Worm (Caenorhabditis elegans): ENCODE data around the gene F02D10.3.
"Not testable (repeated sequence)": the region's sequence is repeated elsewhere in the genome, so short reads cannot be mapped to it uniquely, and the experiment has no call there.

The F02D10.3 gene

ce11 chrX:13428755-13429154 is 33.7 kb downstream of the F02D10.3 start, which contains the start of gene fkh-4:
fkh-4 (minus strand) TSS chrX:13428855.
- TF ChIP-seq tbp1 (GFP tag; optimal IDR thresholded peaks at IDR 0.05); ccch-3 (GFP tag; optimal IDR thresholded peaks at IDR 0.05); ZK185.1 (tag; optimal IDR thresholded peaks at IDR 0.05; ENCODE audit: poor library complexity, severe bottlenecking): not testable (repeated sequence)

ce11 chrX:13423340-13423739 is 39.1 kb downstream of the F02D10.3 start, which contains the start of gene fkh-3:
fkh-3 (minus strand) TSS chrX:13423440.
- TF ChIP-seq B0336.3 (GFP tag; IDR thresholded peaks at IDR 0.05) = no peak
- TF ChIP-seq ceh-100 (GFP tag; IDR thresholded peaks at IDR 0.05) = no peak
- no peak for TF ChIP-seq bed-2 (GFP tag; IDR thresholded peaks at IDR 0.05)
- no peak for TF ChIP-seq somi-1 (GFP tag; optimal IDR thresholded peaks at IDR 0.05)
- TF ChIP-seq ceh-58 (GFP tag; IDR thresholded peaks at IDR 0.05) = no peak
- no peak for TF ChIP-seq F52B5.7 (tag; optimal IDR thresholded peaks at IDR 0.05)
- TF ChIP-seq dpl-1 (GFP tag; optimal IDR thresholded peaks at IDR 0.05) = no peak
- no peak for TF ChIP-seq K11D2.4 (GFP tag; IDR thresholded peaks at IDR 0.05)
- no peak for TF ChIP-seq F57A8.1 (GFP tag; optimal IDR thresholded peaks at IDR 0.05)
- TF ChIP-seq repo-1 (tag; optimal IDR thresholded peaks at IDR 0.05) = no peak
- no peak for TF ChIP-seq lin-40 (tag; optimal IDR thresholded peaks at IDR 0.05)
- no peak for TF ChIP-seq ama-1 (optimal IDR thresholded peaks at IDR 0.05)
- TF ChIP-seq ama-1 (GFP tag; optimal IDR thresholded peaks at IDR 0.05) = no peak
- no peak for TF ChIP-seq nhr-80 (tag; optimal IDR thresholded peaks at IDR 0.05)

- TF ChIP-seq B0336.3 (GFP tag; IDR thresholded peaks at IDR 0.05) = no peak
- TF ChIP-seq hmg-20 (GFP tag; IDR thresholded peaks at IDR 0.05) = no peak
- no peak for TF ChIP-seq efl-1 (GFP tag; optimal IDR thresholded peaks at IDR 0.05)
- TF ChIP-seq dpff-1 (tag; optimal IDR thresholded peaks at IDR 0.05) = no peak
- no peak for TF ChIP-seq lin-35 (GFP tag; optimal IDR thresholded peaks at IDR 0.05)
- no peak for TF ChIP-seq dpl-1 (GFP tag; optimal IDR thresholded peaks at IDR 0.05)
- no peak for TF ChIP-seq snpc-1.1 (tag; optimal IDR thresholded peaks at IDR 0.05; ENCODE audit: insufficient read depth)
- peak; percentile 80 for TF ChIP-seq nhr-80 (tag; optimal IDR thresholded peaks at IDR 0.05)
- no peak for TF ChIP-seq ceh-79 (tag; optimal IDR thresholded peaks at IDR 0.05)
- TF ChIP-seq C06A6.2 (GFP tag; conservative IDR thresholded peaks at IDR 0.05) = no peak
- TF ChIP-seq K11D2.4 (GFP tag; IDR thresholded peaks at IDR 0.05) = no peak
- TF ChIP-seq nfyb-1 (GFP tag; IDR thresholded peaks at IDR 0.05) = 0 out of 2 replicates have a peak, but pooled peaks have one; percentile 11
Measured at ce11 chrX:13421068-13421467, 41.4 kb downstream of the F02D10.3 start.

ce11 chrX:13419884-13420339 is 42.5 kb downstream of the F02D10.3 start, which contains the start of gene C29F7.3:
C29F7.3 (minus strand) TSS chrX:13419934.
- TF ChIP-seq Y79H2A.3 (GFP tag; conservative IDR thresholded peaks at IDR 0.05) = no peak
- no peak for TF ChIP-seq repo-1 (tag; optimal IDR thresholded peaks at IDR 0.05)
- TF ChIP-seq F55B11.4 (tag; optimal IDR thresholded peaks at IDR 0.05; ENCODE audit: borderline replicate concordance, insufficient read depth) = no peak
- no peak for TF ChIP-seq gei-17 (GFP tag; optimal IDR thresholded peaks at IDR 0.05)
- TF ChIP-seq F23B12.7 (tag; optimal IDR thresholded peaks at IDR 0.05; ENCODE audit: insufficient read depth) = peak; percentile 15
- no peak for TF ChIP-seq madf-3 (GFP tag; IDR thresholded peaks at IDR 0.05)
- TF ChIP-seq mel-28 (tag; optimal IDR thresholded peaks at IDR 0.05; ENCODE audit: borderline replicate concordance) = no peak
- peak; percentile 7 for TF ChIP-seq tbp1 (GFP tag; optimal IDR thresholded peaks at IDR 0.05)
- TF ChIP-seq F39B2.1 (GFP tag; IDR thresholded peaks at IDR 0.05) = no peak
- no peak for TF ChIP-seq nfya-1 (tag; optimal IDR thresholded peaks at IDR 0.05; ENCODE audit: borderline replicate concordance, insufficient read depth)
- TF ChIP-seq atf-7 (tag; optimal IDR thresholded peaks at IDR 0.05) = peak; percentile 23
- no peak for TF ChIP-seq tlf-1 (GFP tag; optimal IDR thresholded peaks at IDR 0.05)
- TF ChIP-seq egrh-3 (GFP tag; IDR thresholded peaks at IDR 0.05) = no peak
- TF ChIP-seq ztf-6 (GFP tag; IDR thresholded peaks at IDR 0.05) = no peak
- TF ChIP-seq ets-4 (GFP tag; optimal IDR thresholded peaks at IDR 0.05) = peak; percentile 54
- no peak for TF ChIP-seq lin-54 (GFP tag; optimal IDR thresholded peaks at IDR 0.05)
- TF ChIP-seq die-1 (tag; optimal IDR thresholded peaks at IDR 0.05) = no peak
- no peak for TF ChIP-seq B0035.1 (tag; optimal IDR thresholded peaks at IDR 0.05)
- no peak for TF ChIP-seq xnd-1 (tag; optimal IDR thresholded peaks at IDR 0.05)
- TF ChIP-seq rpc-1 (optimal IDR thresholded peaks at IDR 0.05) = no peak
- TF ChIP-seq rpc-1 (tag; optimal IDR thresholded peaks at IDR 0.05) = no peak
- TF ChIP-seq egl-44 (GFP tag; IDR thresholded peaks at IDR 0.05) = 0 out of 2 replicates have a peak, but pooled peaks have one; percentile 12
